Worm (Caenorhabditis elegans) whole organism, L3 larva: Measurements from ENCODE around the gene twk-48.

Experiments
- R02D3.7 ChIP-seq: fragments of 150-350 bp; optimal IDR thresholded peaks from 2 replicates; lab custom pipeline; 2014; ENCODE audit warnings: missing biosample characterization, missing genetic modification characterization
- aly-2 ChIP-seq: fragments of 150-350 bp; optimal IDR thresholded peaks from 2 replicates; lab custom pipeline; 2014; ENCODE audit warnings: missing biosample characterization, missing genetic modification characterization
- ama-1 ChIP-seq: fragments of 150-350 bp; optimal IDR thresholded peaks from 2 replicates; lab custom pipeline; 2018
- ceh-28 ChIP-seq: fragments of 150-350 bp; optimal IDR thresholded peaks from 2 replicates; lab custom pipeline; 2014; ENCODE audit warnings: missing biosample characterization, missing genetic modification reagents, missing genetic modification characterization
- ceh-82 ChIP-seq: fragments of 150-350 bp; optimal IDR thresholded peaks from 2 replicates; lab custom pipeline; 2014; ENCODE audit warnings: missing biosample characterization, missing genetic modification characterization
- ceh-9 ChIP-seq: sonication (generic microtip); optimal IDR thresholded peaks from 2 replicates; lab custom pipeline; 2018; ENCODE audit warnings: missing biosample characterization, missing genetic modification characterization
- daf-12 ChIP-seq: fragments of 150-350 bp; optimal IDR thresholded peaks from 2 replicates; lab custom pipeline; 2014; ENCODE audit warnings: missing biosample characterization, missing genetic modification reagents, missing genetic modification characterization
- egl-27 ChIP-seq: sonication (generic microtip); optimal IDR thresholded peaks from 4 replicates; lab custom pipeline; 2017; ENCODE audit warnings: missing biosample characterization, missing genetic modification reagents, missing genetic modification characterization
- egl-5 ChIP-seq: fragments of 150-350 bp; optimal IDR thresholded peaks from 2 replicates; lab custom pipeline; 2017; ENCODE audit warnings: missing biosample characterization, missing genetic modification reagents, missing genetic modification characterization, inconsistent platforms
- elt-1 ChIP-seq: fragments of 150-350 bp; optimal IDR thresholded peaks from 2 replicates; lab custom pipeline; 2014; ENCODE audit warnings: missing biosample characterization, missing genetic modification characterization
- elt-2 ChIP-seq: sonication (generic microtip); optimal IDR thresholded peaks from 2 replicates; lab custom pipeline; 2016; ENCODE audit warnings: missing genetic modification reagents, mild to moderate bottlenecking, missing genetic modification characterization, missing compliant biosample characterization
- elt-3 ChIP-seq, 3 experiments: fragments of 150-350 bp in 1 of 3; sonication (generic microtip) in 2 of 3; optimal IDR thresholded peaks; 2 replicates in 2 of 3; 4 replicates in 1 of 3; lab custom pipeline; 2014 to 2017; ENCODE audit warnings: missing biosample characterization in 3 of 3, missing genetic modification characterization in 3 of 3
- fkh-2 ChIP-seq: fragments of 150-350 bp; optimal IDR thresholded peaks from 2 replicates; lab custom pipeline; 2014; ENCODE audit warnings: missing biosample characterization, missing genetic modification reagents, missing genetic modification characterization
- hmg-11 ChIP-seq: sonication (generic microtip); optimal IDR thresholded peaks from 2 replicates; lab custom pipeline; 2016; ENCODE audit warnings: missing genetic modification characterization, missing compliant biosample characterization
- jun-1 ChIP-seq: fragments of 150-350 bp; optimal IDR thresholded peaks from 2 replicates; lab custom pipeline; 2014; ENCODE audit warnings: missing biosample characterization, missing genetic modification reagents, missing genetic modification characterization
- lin-39 ChIP-seq: fragments of 150-350 bp; optimal IDR thresholded peaks from 2 replicates; lab custom pipeline; 2018; ENCODE audit warnings: missing biosample characterization, missing genetic modification reagents, missing genetic modification characterization
- mdl-1 ChIP-seq: fragments of 150-350 bp; optimal IDR thresholded peaks from 2 replicates; lab custom pipeline; 2014; ENCODE audit warnings: missing biosample characterization, missing genetic modification characterization
- mml-1 ChIP-seq: fragments of 150-350 bp; sonication (generic microtip); optimal IDR thresholded peaks from 3 replicates; lab custom pipeline; 2014; ENCODE audit warnings: missing biosample characterization, missing genetic modification characterization
- nhr-11 ChIP-seq: fragments of 150-350 bp; optimal IDR thresholded peaks from 2 replicates; lab custom pipeline; 2014; ENCODE audit warnings: missing biosample characterization, missing genetic modification characterization
- nhr-12 ChIP-seq: fragments of 150-350 bp; optimal IDR thresholded peaks from 2 replicates; lab custom pipeline; 2014; ENCODE audit warnings: missing biosample characterization, missing genetic modification characterization
- nhr-23 ChIP-seq: fragments of 150-350 bp; optimal IDR thresholded peaks from 2 replicates; lab custom pipeline; 2014; ENCODE audit warnings: missing biosample characterization, missing genetic modification reagents, missing genetic modification characterization
- nhr-237 ChIP-seq: fragments of 150-350 bp; optimal IDR thresholded peaks from 2 replicates; lab custom pipeline; 2014; ENCODE audit warnings: missing biosample characterization, missing genetic modification characterization
- nhr-28 ChIP-seq: fragments of 150-350 bp; optimal IDR thresholded peaks from 2 replicates; lab custom pipeline; 2014; ENCODE audit warnings: missing biosample characterization, missing genetic modification characterization
- nhr-43 ChIP-seq: sonication (generic microtip); optimal IDR thresholded peaks from 2 replicates; lab custom pipeline; 2016; ENCODE audit warnings: mild to moderate bottlenecking, missing genetic modification characterization, missing compliant biosample characterization; ENCODE audit not compliant: poor library complexity, severe bottlenecking
- pha-4 ChIP-seq: fragments of 150-350 bp; optimal IDR thresholded peaks from 2 replicates; lab custom pipeline; 2014; ENCODE audit warnings: missing biosample characterization, missing genetic modification reagents, missing genetic modification characterization
- pqm-1 ChIP-seq: fragments of 150-350 bp; optimal IDR thresholded peaks from 2 replicates; lab custom pipeline; 2017; ENCODE audit warnings: missing biosample characterization, missing genetic modification characterization, inconsistent platforms
- tbx-2 ChIP-seq: sonication (generic microtip); optimal IDR thresholded peaks from 2 replicates; lab custom pipeline; 2016; ENCODE audit warnings: mild to moderate bottlenecking, missing genetic modification characterization, missing compliant biosample characterization
- ztf-11 ChIP-seq: fragments of 150-350 bp; optimal IDR thresholded peaks from 2 replicates; lab custom pipeline; 2014; ENCODE audit warnings: missing biosample characterization, missing genetic modification characterization

Gene twk-48

ce11 chrIII:9851547-9851946, 9.0 kb upstream of the twk-48 start, which contains the start of gene K11H3.3:
Gene K11H3.3, plus strand, starts transcription at chrIII:9851854.
- no peak for TF ChIP-seq aly-2
- TF ChIP-seq egl-27 (tag; lab: Kevin White, UChicago), result no peak
- TF ChIP-seq tbx-2 (tag; lab: Kevin White, UChicago), result no peak
- peak; percentile 49 for TF ChIP-seq lin-39 (tag; lab: Kevin White, UChicago)
- no peak for TF ChIP-seq daf-12 (tag; lab: Kevin White, UChicago)
- no peak for TF ChIP-seq nhr-237 (tag; lab: Kevin White, UChicago)
- no peak for TF ChIP-seq hmg-11 (tag; lab: Kevin White, UChicago)
- TF ChIP-seq, all 47 proteins: peak for 1

DNA sequence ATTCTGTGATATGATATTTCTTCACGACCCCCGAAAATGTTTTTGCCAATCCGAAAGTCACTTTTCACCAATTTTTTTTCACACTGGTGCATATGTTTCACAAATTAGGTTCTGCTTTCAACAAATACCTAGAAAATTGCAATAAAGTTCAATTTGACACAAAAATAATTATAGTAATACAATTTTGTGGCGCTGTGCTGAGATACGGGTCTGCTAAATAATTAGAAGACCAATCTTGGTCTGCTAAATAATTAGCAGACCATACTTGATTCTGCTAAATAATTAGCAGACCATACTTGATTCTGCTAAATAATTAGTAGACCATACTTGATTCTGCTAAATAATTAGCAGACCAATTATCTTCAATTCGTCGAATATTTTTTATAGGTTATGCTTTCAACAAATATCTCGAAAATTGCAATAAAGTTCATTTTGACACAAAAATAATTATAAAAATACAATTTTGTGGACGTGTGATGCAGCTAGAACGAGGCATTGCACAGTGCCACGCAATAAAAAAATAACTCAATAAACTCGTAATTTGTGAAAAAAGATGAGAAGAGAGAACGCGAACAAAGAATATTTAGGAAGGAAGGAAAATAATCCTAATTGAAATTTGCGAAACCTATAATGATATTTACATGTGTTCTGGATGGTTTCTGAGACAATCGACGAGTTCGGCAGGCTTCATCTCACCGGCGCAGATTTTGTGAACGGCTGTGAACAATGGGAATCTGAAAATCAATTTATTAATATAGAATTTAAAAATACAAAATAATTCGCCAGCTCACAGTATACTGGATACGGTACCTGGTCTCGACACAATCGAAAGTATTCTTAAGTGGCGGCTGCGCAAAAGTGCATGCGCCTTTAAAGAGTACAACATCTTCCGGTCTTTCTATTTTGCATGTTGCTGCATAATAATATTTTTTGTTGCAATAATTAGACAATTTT, 6.6 kb upstream of the twk-48 start:
- TF ChIP-seq elt-2 (tag; lab: Kevin White, UChicago) (peak; percentile 15), mdl-1 (tag; lab: Kevin White, UChicago) (no peak), ama-1 (lab: Kevin White, UChicago) (peak; percentile 7)

ce11 chrIII:9854960-9855359, 5.6 kb upstream of the twk-48 start:
- TF ChIP-seq R02D3.7 (tag; lab: Kevin White, UChicago) (no peak), pha-4 (tag; lab: Kevin White, UChicago) (no peak), nhr-12 (tag; lab: Kevin White, UChicago) (no peak), egl-27 (tag; lab: Kevin White, UChicago) (no peak), ceh-28 (tag; lab: Kevin White, UChicago) (no peak), elt-3 (tag; optimal IDR thresholded peaks at IDR 0.05; lab: Kevin White, UChicago) (no peak), nhr-28 (tag; lab: Kevin White, UChicago) (no peak), jun-1 (tag; lab: Kevin White, UChicago) (no peak)

ce11 chrIII:9857110-9857509, 3.4 kb upstream of the twk-48 start:
- TF ChIP-seq nhr-12 (tag; lab: Kevin White, UChicago), result no peak
- no peak for TF ChIP-seq tbx-2 (tag; lab: Kevin White, UChicago)
- TF ChIP-seq pha-4 (tag; lab: Kevin White, UChicago), result peak; percentile 28
- peak; percentile 70 for TF ChIP-seq elt-2 (tag; lab: Kevin White, UChicago)
- TF ChIP-seq nhr-43 (tag; lab: Kevin White, UChicago), result no peak
- TF ChIP-seq R02D3.7 (tag; lab: Kevin White, UChicago), result no peak

DNA sequence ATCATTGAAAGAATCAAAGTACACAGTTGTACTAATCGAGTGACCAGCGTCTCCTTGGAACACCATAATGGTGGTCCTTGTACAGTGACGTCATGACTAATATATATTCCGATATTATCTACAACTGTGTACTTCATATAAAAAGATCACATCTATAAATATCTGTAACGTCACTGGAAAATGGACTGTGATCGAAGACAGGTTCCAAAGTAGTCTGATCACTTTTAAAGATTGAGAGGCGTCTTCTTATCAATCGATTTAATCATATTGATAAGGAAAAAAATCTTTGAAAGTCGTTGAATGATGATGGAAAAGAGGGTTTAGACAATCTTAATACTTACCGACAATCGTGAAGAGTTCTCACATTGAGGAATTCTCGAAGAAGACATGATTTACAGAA, 2.5 kb upstream of the twk-48 start:
- TF ChIP-seq nhr-11 (tag; lab: Kevin White, UChicago) (no peak), ceh-82 (no peak), egl-27 (tag; lab: Kevin White, UChicago) (no peak), ama-1 (lab: Kevin White, UChicago) (no peak), nhr-43 (tag; lab: Kevin White, UChicago) (peak; percentile 30), pha-4 (tag; lab: Kevin White, UChicago) (peak; percentile 1), ceh-28 (tag; lab: Kevin White, UChicago) (peak; percentile 72), nhr-23 (tag; lab: Kevin White, UChicago) (peak; percentile 50), fkh-2 (no peak), nhr-237 (tag; lab: Kevin White, UChicago) (no peak), elt-1 (tag; lab: Kevin White, UChicago) (peak; percentile 97), elt-2 (tag; lab: Kevin White, UChicago) (peak; percentile 68), egl-5 (tag; lab: Kevin White, UChicago) (no peak), ceh-9 (tag; lab: Kevin White, UChicago) (no peak), tbx-2 (tag; lab: Kevin White, UChicago) (no peak), ztf-11 (tag; lab: Kevin White, UChicago) (no peak), pqm-1 (tag; lab: Kevin White, UChicago) (peak; percentile 68), mml-1 (tag; lab: Kevin White, UChicago) (no peak)
